Fruit fly (Drosophila melanogaster) whole organism, prepupa: Measurements from ENCODE around the gene CG32074.

Source experiments
- Blimp-1 ChIP-seq: fragments of 200-800 bp; sonication (Bioruptor generic); optimal IDR thresholded peaks from 3 replicates; lab custom pipeline; 2017; ENCODE audit warnings: missing biosample characterization, missing genetic modification characterization, mild to moderate bottlenecking, moderate library complexity, missing genetic modification reagents
- CG11762 ChIP-seq: fragments of 200-800 bp; sonication (Bioruptor generic); optimal IDR thresholded peaks from 3 replicates; lab custom pipeline; 2016; ENCODE audit warnings: missing biosample characterization, missing genetic modification characterization; ENCODE audit not compliant: insufficient read depth
- CG15336 ChIP-seq: fragments of 200-800 bp; sonication (Bioruptor generic); IDR thresholded peaks from 2 replicates; pipeline ENCODE4 v1.3.6; 2022; ENCODE audit warnings: missing biosample characterization, missing genetic modification characterization
- CG7368 ChIP-seq: fragments of 200-800 bp; sonication (Bioruptor generic); optimal IDR thresholded peaks from 3 replicates; lab custom pipeline; 2016; ENCODE audit warnings: missing biosample characterization, missing genetic modification characterization
- Eip93F ChIP-seq: fragments of 200-800 bp; sonication (Bioruptor generic); optimal IDR thresholded peaks from 2 replicates; lab custom pipeline; 2016; ENCODE audit warnings: missing biosample characterization, mild to moderate bottlenecking, missing genetic modification characterization
- Met ChIP-seq: fragments of 200-800 bp; sonication (Bioruptor generic); optimal IDR thresholded peaks from 3 replicates; lab custom pipeline; 2016; ENCODE audit warnings: missing biosample characterization, missing genetic modification characterization
- OdsH ChIP-seq: fragments of 200-800 bp; sonication (Bioruptor generic); optimal IDR thresholded peaks from 3 replicates; lab custom pipeline; 2016; ENCODE audit warnings: missing biosample characterization, missing genetic modification characterization
- Smox ChIP-seq: fragments of 200-800 bp; sonication (Bioruptor generic); optimal IDR thresholded peaks from 3 replicates; lab custom pipeline; 2016; ENCODE audit warnings: missing biosample characterization, missing genetic modification characterization
- Sox102F ChIP-seq: fragments of 200-800 bp; sonication (Bioruptor generic); optimal IDR thresholded peaks from 2 replicates; lab custom pipeline; 2016; ENCODE audit warnings: missing biosample characterization, mild to moderate bottlenecking, missing genetic modification characterization
- Sox14 ChIP-seq: fragments of 200-800 bp; sonication (Bioruptor generic); optimal IDR thresholded peaks from 3 replicates; lab custom pipeline; 2016; ENCODE audit warnings: missing biosample characterization, missing genetic modification characterization
- Sox15 ChIP-seq: fragments of 200-800 bp; sonication (Bioruptor generic); optimal IDR thresholded peaks from 3 replicates; lab custom pipeline; 2016; ENCODE audit warnings: missing biosample characterization, missing genetic modification characterization

dm6 chr3L:11101598-11101997 lies 30.5 kb downstream of the CG32074 start, which contains the start of gene Elo68beta:
- no peak for TF ChIP-seq Sox102F (GFP tag; lab: Kevin White, UChicago)
- TF ChIP-seq Met (GFP tag; lab: Kevin White, UChicago), result no peak
- TF ChIP-seq Blimp-1 (GFP tag; lab: Kevin White, UChicago), result no peak
- no peak for TF ChIP-seq CG15336 (GFP tag; lab: Robert Waterston, UW)
- TF ChIP-seq Smox (GFP tag; lab: Kevin White, UChicago), result no peak
- no peak for TF ChIP-seq Eip93F (GFP tag; lab: Kevin White, UChicago)
- no peak for TF ChIP-seq Sox14 (GFP tag; lab: Kevin White, UChicago)
- TF ChIP-seq CG11762 (GFP tag; lab: Kevin White, UChicago), result no peak
- TF ChIP-seq Sox15, result no peak
- TF ChIP-seq OdsH (GFP tag; lab: Kevin White, UChicago), result no peak
- TF ChIP-seq CG7368 (GFP tag; lab: Kevin White, UChicago), result no peak
